Worm (Caenorhabditis elegans) whole organism, young adult: ENCODE data around the gene prdx-2.
A peak's percentile ranks its signal among the peaks of the same experiment; 100 is the strongest.

Source experiments
- C06A6.2 ChIP-seq: fragments of 200-800 bp; sonication (Bioruptor generic); conservative IDR thresholded peaks from 2 replicates; pipeline ENCODE4 v1.3.6; 2022; ENCODE audit warnings: missing genetic modification characterization, missing compliant biosample characterization
- D2030.7 ChIP-seq: fragments of 200-800 bp; sonication (Bioruptor generic); IDR thresholded peaks from 2 replicates; pipeline ENCODE4 v1.3.6; 2022; ENCODE audit warnings: missing genetic modification reagents, missing genetic modification characterization, missing compliant biosample characterization
- F49E8.2 ChIP-seq: sonication (generic microtip); optimal IDR thresholded peaks from 3 replicates; lab custom pipeline; 2017; ENCODE audit warnings: missing genetic modification characterization, mild to moderate bottlenecking, missing compliant biosample characterization, antibody characterized with exemption, moderate library complexity; ENCODE audit not compliant: insufficient read depth
- F52B5.7 ChIP-seq: sonication (generic microtip); optimal IDR thresholded peaks from 2 replicates; lab custom pipeline; 2016; ENCODE audit warnings: mild to moderate bottlenecking, missing genetic modification characterization, missing compliant biosample characterization
- F57C9.4 ChIP-seq: sonication (generic microtip); optimal IDR thresholded peaks from 2 replicates; lab custom pipeline; 2017; ENCODE audit warnings: mild to moderate bottlenecking, missing genetic modification characterization, missing compliant biosample characterization
- K12H6.12 ChIP-seq: fragments of 200-800 bp; sonication (Bioruptor generic); optimal IDR thresholded peaks from 2 replicates; lab custom pipeline; 2018; ENCODE audit warnings: mild to moderate bottlenecking, missing genetic modification characterization, missing compliant biosample characterization
- Y53G8AR.9 ChIP-seq: fragments of 200-800 bp; sonication (Bioruptor generic); conservative IDR thresholded peaks from 2 replicates; pipeline ENCODE4 v1.3.6; 2022; ENCODE audit warnings: missing genetic modification reagents, missing genetic modification characterization, missing compliant biosample characterization
- Y95B8A.8 ChIP-seq: fragments of 200-800 bp; sonication (Bioruptor generic); IDR thresholded peaks from 2 replicates; pipeline ENCODE4 v1.3.6; 2022; ENCODE audit warnings: missing genetic modification reagents, missing genetic modification characterization, missing compliant biosample characterization
- akir-1 ChIP-seq: fragments of 200-800 bp; sonication (Bioruptor generic); optimal IDR thresholded peaks from 2 replicates; lab custom pipeline; 2018; ENCODE audit warnings: mild to moderate bottlenecking, missing genetic modification characterization, moderate library complexity, missing compliant biosample characterization
- aptf-2 ChIP-seq: fragments of 200-800 bp; sonication (Bioruptor generic); conservative IDR thresholded peaks from 2 replicates; pipeline ENCODE4 v1.3.6; 2022; ENCODE audit warnings: missing genetic modification reagents, missing genetic modification characterization, missing compliant biosample characterization
- atf-7 ChIP-seq: sonication (generic microtip); optimal IDR thresholded peaks from 2 replicates; lab custom pipeline; 2017; ENCODE audit warnings: mild to moderate bottlenecking, missing genetic modification characterization, missing compliant biosample characterization
- athp-1 ChIP-seq: sonication (generic microtip); optimal IDR thresholded peaks from 2 replicates; lab custom pipeline; 2017; ENCODE audit warnings: mild to moderate bottlenecking, missing genetic modification characterization, missing compliant biosample characterization
- attf-5 ChIP-seq: fragments of 200-800 bp; sonication (Bioruptor generic); optimal IDR thresholded peaks from 2 replicates; lab custom pipeline; 2018; ENCODE audit warnings: mild to moderate bottlenecking, missing genetic modification characterization, missing compliant biosample characterization
- attf-6 ChIP-seq: fragments of 200-800 bp; sonication (Bioruptor generic); IDR thresholded peaks from 2 replicates; pipeline ENCODE4 v1.3.6; 2022; ENCODE audit warnings: missing genetic modification reagents, missing genetic modification characterization, missing compliant biosample characterization
- ccch-3 ChIP-seq: fragments of 200-800 bp; sonication (Bioruptor generic); optimal IDR thresholded peaks from 2 replicates; lab custom pipeline; 2018; ENCODE audit warnings: mild to moderate bottlenecking, missing genetic modification characterization, missing compliant biosample characterization
- cebp-1 ChIP-seq, 2 experiments: fragments of 200-800 bp in 1 of 2; sonication (Bioruptor generic) in 1 of 2; sonication (generic microtip) in 1 of 2; IDR thresholded peaks in 1 of 2; optimal IDR thresholded peaks in 1 of 2; 2 replicates each; pipeline versions ENCODE4 v1.3.6 to Lab custom; 2017 to 2022; ENCODE audit warnings: missing compliant biosample characterization in 2 of 2, missing genetic modification characterization in 2 of 2, mild to moderate bottlenecking in 1 of 2, missing genetic modification reagents in 1 of 2, moderate library complexity in 1 of 2
- ceh-58 ChIP-seq: fragments of 200-800 bp; sonication (Bioruptor generic); IDR thresholded peaks from 2 replicates; pipeline ENCODE4 v1.3.6; 2022; ENCODE audit warnings: missing genetic modification characterization, missing compliant biosample characterization
- ceh-79 ChIP-seq: sonication (generic microtip); optimal IDR thresholded peaks from 2 replicates; lab custom pipeline; 2017; ENCODE audit warnings: mild to moderate bottlenecking, missing genetic modification characterization, missing compliant biosample characterization
- ceh-91 ChIP-seq: fragments of 200-800 bp; sonication (Bioruptor generic); IDR thresholded peaks from 2 replicates; pipeline ENCODE4 v1.3.6; 2022; ENCODE audit warnings: missing genetic modification reagents, missing genetic modification characterization, missing compliant biosample characterization
- dox-1 ChIP-seq: fragments of 200-800 bp; sonication (Bioruptor generic); IDR thresholded peaks from 2 replicates; pipeline ENCODE4 v1.3.6; 2022; ENCODE audit warnings: missing genetic modification reagents, missing genetic modification characterization, missing compliant biosample characterization
- dpff-1 ChIP-seq: sonication (generic microtip); optimal IDR thresholded peaks from 2 replicates; lab custom pipeline; 2017; ENCODE audit warnings: mild to moderate bottlenecking, missing genetic modification characterization, missing compliant biosample characterization
- ekl-4 ChIP-seq: fragments of 200-800 bp; sonication (Bioruptor generic); IDR thresholded peaks from 2 replicates; pipeline ENCODE4 v1.3.6; 2022; ENCODE audit warnings: missing genetic modification reagents, missing genetic modification characterization, missing compliant biosample characterization
- fkh-3 ChIP-seq: sonication (generic microtip); optimal IDR thresholded peaks from 2 replicates; lab custom pipeline; 2016; ENCODE audit warnings: mild to moderate bottlenecking, missing genetic modification characterization, missing compliant biosample characterization
- him-1 ChIP-seq: sonication (generic microtip); optimal IDR thresholded peaks from 2 replicates; lab custom pipeline; 2016; ENCODE audit warnings: missing genotype, missing genetic modification reagents, missing genetic modification characterization, missing compliant biosample characterization
- hlh-26 ChIP-seq: fragments of 200-800 bp; sonication (Bioruptor generic); conservative IDR thresholded peaks from 2 replicates; pipeline ENCODE4 v1.3.6; 2022; ENCODE audit warnings: missing genetic modification reagents, missing genetic modification characterization, missing compliant biosample characterization
- hsf-1 ChIP-seq: fragments of 200-800 bp; sonication (Bioruptor generic); IDR thresholded peaks from 2 replicates; pipeline ENCODE4 v1.3.6; 2022; ENCODE audit warnings: missing genetic modification reagents, missing genetic modification characterization, missing compliant biosample characterization
- let-607 ChIP-seq, 2 experiments: fragments of 200-800 bp in 1 of 2; sonication (Bioruptor generic) in 1 of 2; sonication (generic microtip) in 1 of 2; optimal IDR thresholded peaks; 2 replicates each; lab custom pipeline; 2016 to 2018; ENCODE audit warnings: mild to moderate bottlenecking in 2 of 2, missing compliant biosample characterization in 2 of 2, missing genetic modification characterization in 2 of 2, moderate library complexity in 2 of 2, missing genotype in 1 of 2
- lin-26 ChIP-seq: fragments of 200-800 bp; sonication (Bioruptor generic); IDR thresholded peaks from 2 replicates; pipeline ENCODE4 v1.3.6; 2022; ENCODE audit warnings: missing genetic modification reagents, missing genetic modification characterization, missing compliant biosample characterization
- lin-40 ChIP-seq: sonication (generic microtip); optimal IDR thresholded peaks from 2 replicates; lab custom pipeline; 2016; ENCODE audit warnings: missing genetic modification characterization, mild to moderate bottlenecking, missing compliant biosample characterization, missing genotype, missing genetic modification reagents
- lsl-1 ChIP-seq: fragments of 200-800 bp; sonication (Bioruptor generic); optimal IDR thresholded peaks from 2 replicates; lab custom pipeline; 2018; ENCODE audit warnings: mild to moderate bottlenecking, missing genetic modification characterization, moderate library complexity, missing compliant biosample characterization
- madf-10 ChIP-seq: sonication (generic microtip); optimal IDR thresholded peaks from 2 replicates; lab custom pipeline; 2016; ENCODE audit warnings: mild to moderate bottlenecking, missing genetic modification characterization, missing compliant biosample characterization
- madf-8 ChIP-seq: fragments of 200-800 bp; sonication (Bioruptor generic); conservative IDR thresholded peaks from 2 replicates; pipeline ENCODE4 v1.3.6; 2022; ENCODE audit warnings: missing genetic modification reagents, missing genetic modification characterization, missing compliant biosample characterization
- mes-4 ChIP-seq: sonication (generic microtip); optimal IDR thresholded peaks from 2 replicates; lab custom pipeline; 2016; ENCODE audit warnings: missing genotype, missing genetic modification characterization, missing compliant biosample characterization
- nfya-2 ChIP-seq: fragments of 200-800 bp; sonication (Bioruptor generic); IDR thresholded peaks from 2 replicates; pipeline ENCODE4 v1.3.6; 2022; ENCODE audit warnings: missing genetic modification reagents, missing genetic modification characterization, missing compliant biosample characterization
- nfyb-1 ChIP-seq: fragments of 200-800 bp; sonication (Bioruptor generic); IDR thresholded peaks from 2 replicates; pipeline ENCODE4 v1.3.6; 2022; ENCODE audit warnings: missing genetic modification reagents, missing genetic modification characterization, missing compliant biosample characterization
- nhr-80 ChIP-seq: sonication (generic microtip); optimal IDR thresholded peaks from 2 replicates; lab custom pipeline; 2016; ENCODE audit warnings: missing genetic modification characterization, missing compliant biosample characterization
- nhr-90 ChIP-seq: sonication (generic microtip); optimal IDR thresholded peaks from 2 replicates; lab custom pipeline; 2016; ENCODE audit warnings: missing genotype, mild to moderate bottlenecking, missing genetic modification characterization, missing compliant biosample characterization
- pha-4 ChIP-seq: fragments of 150-350 bp; sonication (generic microtip); optimal IDR thresholded peaks from 2 replicates; lab custom pipeline; 2014; ENCODE audit warnings: missing biosample characterization, missing genetic modification reagents, missing genetic modification characterization
- sea-2 ChIP-seq: fragments of 200-800 bp; sonication (Bioruptor generic); IDR thresholded peaks from 2 replicates; pipeline ENCODE4 v1.3.6; 2022; ENCODE audit warnings: missing genetic modification characterization, missing compliant biosample characterization
- tbp1 ChIP-seq: fragments of 200-800 bp; sonication (Bioruptor generic); optimal IDR thresholded peaks from 2 replicates; lab custom pipeline; 2018; ENCODE audit warnings: mild to moderate bottlenecking, missing genetic modification characterization, missing compliant biosample characterization
- unc-62 ChIP-seq: fragments of 150-350 bp; optimal IDR thresholded peaks from 2 replicates; lab custom pipeline; 2014; ENCODE audit warnings: missing biosample characterization, missing genetic modification reagents, missing genetic modification characterization
- ztf-22 ChIP-seq: fragments of 200-800 bp; sonication (Bioruptor generic); optimal IDR thresholded peaks from 2 replicates; lab custom pipeline; 2018; ENCODE audit warnings: mild to moderate bottlenecking, missing genetic modification characterization, moderate library complexity, missing compliant biosample characterization
- ztf-25 ChIP-seq: fragments of 200-800 bp; sonication (Bioruptor generic); IDR thresholded peaks from 2 replicates; pipeline ENCODE4 v1.3.6; 2022; ENCODE audit warnings: missing genetic modification reagents, missing genetic modification characterization, missing compliant biosample characterization
- ztf-28 ChIP-seq: fragments of 200-800 bp; sonication (Bioruptor generic); IDR thresholded peaks from 2 replicates; pipeline ENCODE4 v1.3.6; 2022; ENCODE audit warnings: missing genetic modification reagents, missing genetic modification characterization, missing compliant biosample characterization
- ztf-6 ChIP-seq: fragments of 200-800 bp; sonication (Bioruptor generic); IDR thresholded peaks from 2 replicates; pipeline ENCODE4 v1.3.6; 2022; ENCODE audit warnings: missing genetic modification reagents, missing genetic modification characterization, missing compliant biosample characterization

Gene prdx-2

DNA sequence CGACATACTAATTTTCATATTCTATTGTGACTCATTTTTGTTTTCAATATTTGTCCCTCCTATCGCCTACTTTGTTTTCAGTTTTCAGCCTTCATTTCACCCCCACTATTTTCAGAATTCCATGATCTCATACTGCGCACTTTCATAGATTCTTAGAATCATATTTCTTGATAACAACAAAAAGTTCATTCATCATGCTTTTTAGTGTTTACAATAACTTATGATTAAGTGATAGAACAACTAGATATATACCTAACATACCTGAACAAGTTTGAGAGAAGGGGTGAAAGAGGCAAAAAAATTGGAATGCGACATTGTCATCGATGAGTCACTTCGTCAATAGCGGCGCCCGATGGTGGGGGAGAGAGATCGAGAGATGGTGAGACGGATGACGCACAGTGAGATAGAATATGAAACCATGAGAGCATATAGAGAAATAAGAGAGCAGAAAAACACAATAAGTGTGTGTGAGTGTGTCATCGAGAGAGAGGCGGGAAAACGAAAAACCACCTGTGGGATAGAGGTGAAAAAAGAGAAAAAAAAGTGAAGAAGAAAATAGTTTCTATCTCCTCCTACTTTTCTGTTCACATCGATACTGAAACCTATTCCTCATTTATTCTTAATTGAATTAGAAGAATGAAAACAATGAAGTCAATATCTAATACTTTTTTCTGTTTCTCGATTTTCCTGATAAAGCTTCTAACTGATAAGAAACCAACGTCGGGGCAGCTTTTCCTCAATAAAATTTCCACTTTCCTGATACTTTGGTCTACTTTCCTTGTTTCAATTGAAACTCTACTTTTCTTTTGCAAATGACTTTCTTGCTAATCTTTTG is 41.1 kb upstream of the prdx-2 start (continued):
- no peak for TF ChIP-seq ceh-58 (GFP tag; lab: Robert Waterston, UW)
- TF ChIP-seq him-1 = no peak
- no peak for TF ChIP-seq ztf-28
- TF ChIP-seq Y95B8A.8 (GFP tag; lab: Robert Waterston, UW) = no peak
- no peak for TF ChIP-seq ceh-79
- TF ChIP-seq D2030.7 (GFP tag; lab: Robert Waterston, UW) = no peak
- TF ChIP-seq athp-1 (tag; lab: Kevin White, UChicago) = no peak
- no peak for TF ChIP-seq Y53G8AR.9 (GFP tag; lab: Robert Waterston, UW)
- no peak for TF ChIP-seq ccch-3 (GFP tag; lab: Kevin White, UChicago)
- TF ChIP-seq dpff-1 (tag; lab: Kevin White, UChicago) = no peak
- TF ChIP-seq F52B5.7 (tag; lab: Kevin White, UChicago) = no peak
- no peak for TF ChIP-seq ztf-25 (GFP tag; lab: Robert Waterston, UW)
- TF ChIP-seq mes-4 (tag; lab: Kevin White, UChicago) = no peak
- TF ChIP-seq atf-7 (tag; lab: Kevin White, UChicago) = peak; percentile 27
- no peak for TF ChIP-seq lsl-1 (GFP tag; lab: Kevin White, UChicago)
- TF ChIP-seq dox-1 = peak; percentile 40; the same call in 1 of the 2 replicates
- TF ChIP-seq akir-1 (GFP tag; lab: Kevin White, UChicago) = no peak
- no peak for TF ChIP-seq fkh-3 (tag; lab: Kevin White, UChicago)
- TF ChIP-seq F57C9.4 = no peak
- TF ChIP-seq tbp1 (GFP tag; lab: Kevin White, UChicago) = peak; percentile 21
- TF ChIP-seq, all 124 proteins: peak for 29

DNA sequence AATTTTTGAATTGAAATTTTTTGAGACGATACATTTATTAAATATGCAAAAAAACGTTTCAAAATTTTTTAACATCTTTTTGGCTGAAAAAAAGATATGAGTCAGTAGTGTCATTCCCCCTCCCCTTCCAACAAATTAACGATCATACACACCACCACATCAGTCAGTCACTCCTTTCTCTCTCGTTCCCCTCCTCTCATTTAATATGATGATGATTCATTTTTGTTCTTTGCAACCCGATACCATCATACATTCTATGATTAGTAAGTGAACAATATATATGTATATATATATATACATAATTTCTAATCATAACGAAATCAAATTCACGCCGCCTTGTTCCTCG is 40.5 kb upstream of the prdx-2 start:
- TF ChIP-seq nhr-80 (peak; percentile 31), let-607 (tag; optimal IDR thresholded peaks at IDR 0.05; lab: Kevin White, UChicago) (no peak), F49E8.2 (tag; lab: Kevin White, UChicago) (no peak), lin-26 (GFP tag; lab: Robert Waterston, UW) (0 out of 2 replicates have a peak, but pooled peaks have one; percentile 8), unc-62 (GFP tag; lab: Kevin White, UChicago) (peak; percentile 21), madf-8 (GFP tag; lab: Robert Waterston, UW) (no peak), hlh-26 (no peak), nfya-2 (GFP tag; lab: Robert Waterston, UW) (no peak), aptf-2 (no peak)

DNA sequence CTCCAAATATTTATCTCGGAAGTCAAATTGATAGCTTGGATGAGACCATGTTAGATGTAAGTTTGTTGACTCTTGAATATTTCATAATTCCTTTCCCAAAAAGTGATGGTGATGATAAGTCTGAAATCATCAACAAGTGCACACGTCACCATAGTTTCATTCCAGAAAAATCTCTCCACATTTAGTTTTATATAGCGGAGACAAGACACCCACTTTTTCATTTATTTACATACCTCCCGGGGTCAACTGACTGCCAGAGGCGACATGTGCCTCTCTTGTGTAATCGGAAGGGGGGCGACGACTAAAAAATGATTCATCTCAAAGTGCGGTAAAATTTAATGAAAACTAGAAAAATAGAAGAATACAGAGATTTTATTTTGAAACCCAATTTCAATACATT is 39.7 kb upstream of the prdx-2 start:
- TF ChIP-seq lin-40 = no peak
- peak; percentile 18 for TF ChIP-seq nhr-80
- TF ChIP-seq unc-62 (GFP tag; lab: Kevin White, UChicago) = no peak
- TF ChIP-seq sea-2 (GFP tag; lab: Robert Waterston, UW) = no peak
- 0 out of 2 replicates have a peak, but pooled peaks have one; percentile 12 for TF ChIP-seq C06A6.2 (GFP tag; lab: Robert Waterston, UW)
- TF ChIP-seq madf-10 (tag; lab: Kevin White, UChicago) = no peak
- TF ChIP-seq ceh-91 (GFP tag; lab: Robert Waterston, UW) = no peak
- TF ChIP-seq nfyb-1 = no peak
- TF ChIP-seq pha-4 (tag; lab: Kevin White, UChicago) = peak; percentile 56
- TF ChIP-seq attf-6 = no peak
- TF ChIP-seq hsf-1 (GFP tag; lab: Robert Waterston, UW) = 0 out of 2 replicates have a peak, but pooled peaks have one; percentile 35
- TF ChIP-seq attf-5 = peak; percentile 54
- 0 out of 2 replicates have a peak, but pooled peaks have one; percentile 17 for TF ChIP-seq lin-26 (GFP tag; lab: Robert Waterston, UW)
- peak in 1 of 2 experiments; percentile 2 for TF ChIP-seq let-607 (tag; optimal IDR thresholded peaks at IDR 0.05; lab: Kevin White, UChicago)
- TF ChIP-seq ekl-4 (GFP tag; lab: Robert Waterston, UW) = 0 out of 2 replicates have a peak, but pooled peaks have one; percentile 10
- no peak for TF ChIP-seq ztf-6 (GFP tag; lab: Robert Waterston, UW)
- TF ChIP-seq ztf-22 (GFP tag; lab: Kevin White, UChicago) = no peak
- no peak for TF ChIP-seq K12H6.12
- no peak for TF ChIP-seq nhr-90 (tag; lab: Kevin White, UChicago)
- peak; percentile 74 for TF ChIP-seq cebp-1 (GFP tag; IDR thresholded peaks at IDR 0.05; lab: Robert Waterston, UW)
- TF ChIP-seq cebp-1 (tag; optimal IDR thresholded peaks at IDR 0.05; lab: Kevin White, UChicago) = peak; percentile 82
